Fruit fly (Drosophila melanogaster) whole organism, embryonic: ENCODE results near the gene CG14431.

Source experiments
- Atf-2 ChIP-seq: fragments of 200-800 bp; sonication (Bioruptor generic); optimal IDR thresholded peaks from 2 replicates; lab custom pipeline; 2016; ENCODE audit warnings: missing biosample characterization, missing genetic modification characterization
- CG10654 ChIP-seq: fragments of 200-800 bp; sonication (Bioruptor generic); optimal IDR thresholded peaks from 2 replicates; lab custom pipeline; 2016; ENCODE audit warnings: missing biosample characterization, missing genetic modification characterization
- CG11723 ChIP-seq: fragments of 200-800 bp; sonication (Bioruptor generic); optimal IDR thresholded peaks from 2 replicates; lab custom pipeline; 2017; ENCODE audit warnings: missing biosample characterization, mild to moderate bottlenecking, missing genetic modification characterization
- CG12236 ChIP-seq: fragments of 200-800 bp; sonication (Bioruptor generic); optimal IDR thresholded peaks from 2 replicates; lab custom pipeline; 2016; ENCODE audit warnings: missing biosample characterization, missing genetic modification characterization
- CG13287 ChIP-seq: fragments of 200-800 bp; sonication (Bioruptor generic); IDR thresholded peaks from 2 replicates; pipeline ENCODE4 v1.3.6; 2022; ENCODE audit warnings: missing biosample characterization, missing genetic modification characterization; ENCODE audit not compliant: partially characterized antibody
- CG17186 ChIP-seq: fragments of 200-800 bp; sonication (Bioruptor generic); optimal IDR thresholded peaks from 3 replicates; lab custom pipeline; 2017; ENCODE audit warnings: missing biosample characterization, missing genetic modification reagents, missing genetic modification characterization
- CG17612 ChIP-seq: fragments of 200-800 bp; sonication (Bioruptor generic); IDR thresholded peaks from 2 replicates; pipeline ENCODE4 v1.3.6; 2022; ENCODE audit warnings: missing biosample characterization, missing genetic modification characterization
- CG2120 ChIP-seq: fragments of 200-800 bp; sonication (Bioruptor generic); optimal IDR thresholded peaks from 3 replicates; lab custom pipeline; 2016; ENCODE audit warnings: missing biosample characterization, missing genetic modification characterization
- CG31224 ChIP-seq: fragments of 200-800 bp; sonication (Bioruptor generic); IDR thresholded peaks from 2 replicates; pipeline ENCODE4 v1.3.6; 2022; ENCODE audit warnings: missing biosample characterization, missing genetic modification characterization
- CG4328 ChIP-seq: fragments of 200-800 bp; sonication (Bioruptor generic); optimal IDR thresholded peaks from 3 replicates; lab custom pipeline; 2017; ENCODE audit warnings: missing biosample characterization, missing genetic modification reagents, missing genetic modification characterization
- CG6175 ChIP-seq: fragments of 200-800 bp; sonication (Bioruptor generic); IDR thresholded peaks from 3 replicates; pipeline ENCODE4 v1.3.6; 2022; ENCODE audit warnings: missing biosample characterization, missing genetic modification characterization
- CG6689 ChIP-seq: fragments of 200-800 bp; sonication (Bioruptor generic); IDR thresholded peaks from 2 replicates; pipeline ENCODE4 v1.3.6; 2022; ENCODE audit warnings: missing biosample characterization, missing genetic modification characterization
- CG6791 ChIP-seq: fragments of 200-800 bp; sonication (Bioruptor generic); IDR thresholded peaks from 3 replicates; pipeline ENCODE4 v1.3.6; 2022; ENCODE audit warnings: missing biosample characterization, missing genetic modification characterization; ENCODE audit not compliant: partially characterized antibody
- CG8290 ChIP-seq, 3 experiments: fragments of 200-800 bp; sonication (Bioruptor generic); optimal IDR thresholded peaks; 2 replicates each; lab custom pipeline; 2016 to 2019; ENCODE audit warnings: missing biosample characterization in 3 of 3, missing genetic modification characterization in 3 of 3, mild to moderate bottlenecking in 2 of 3, moderate library complexity in 1 of 3
- CG8478 ChIP-seq: fragments of >200 bp; optimal IDR thresholded peaks from 2 replicates; lab custom pipeline; 2018
- CG9817 ChIP-seq: fragments of 200-800 bp; sonication (Bioruptor generic); optimal IDR thresholded peaks from 2 replicates; lab custom pipeline; 2018; ENCODE audit warnings: missing biosample characterization, mild to moderate bottlenecking, missing genetic modification characterization, moderate library complexity
- D19B ChIP-seq: fragments of 200-800 bp; sonication (Bioruptor generic); optimal IDR thresholded peaks from 2 replicates; lab custom pipeline; 2017; ENCODE audit warnings: missing biosample characterization, mild to moderate bottlenecking, missing genetic modification characterization
- Dip2 ChIP-seq: fragments of 200-800 bp; sonication (Bioruptor generic); IDR thresholded peaks from 2 replicates; pipeline ENCODE4 v1.3.6; 2022; ENCODE audit warnings: missing biosample characterization, missing genetic modification characterization
- Drgx ChIP-seq: fragments of 200-800 bp; sonication (Bioruptor generic); IDR thresholded peaks from 2 replicates; pipeline ENCODE4 v1.3.6; 2022; ENCODE audit warnings: missing biosample characterization, missing genetic modification characterization
- Ets65A ChIP-seq: fragments of 200-800 bp; sonication (Bioruptor generic); peaks from one replicate; lab custom pipeline; 2016; ENCODE audit warnings: missing biosample characterization, missing genetic modification characterization
- Ets97D ChIP-seq: fragments of 200-800 bp; sonication (Bioruptor generic); optimal IDR thresholded peaks from 3 replicates; lab custom pipeline; 2016; ENCODE audit warnings: missing biosample characterization, missing genetic modification characterization
- GATAe ChIP-seq: fragments of 200-800 bp; sonication (Bioruptor generic); conservative IDR thresholded peaks from 2 replicates; pipeline ENCODE4 v1.3.6; 2022; ENCODE audit warnings: missing biosample characterization, missing genetic modification characterization
- HLH3B ChIP-seq: fragments of 200-800 bp; sonication (Bioruptor generic); IDR thresholded peaks from 2 replicates; pipeline ENCODE4 v1.3.6; 2022; ENCODE audit warnings: missing biosample characterization, missing genetic modification characterization
- Neu2 ChIP-seq: fragments of 200-800 bp; sonication (Bioruptor generic); optimal IDR thresholded peaks from 3 replicates; lab custom pipeline; 2016; ENCODE audit warnings: missing biosample characterization, missing genetic modification characterization, borderline replicate concordance
- Rfx ChIP-seq: fragments of 200-800 bp; sonication (Bioruptor generic); IDR thresholded peaks from 2 replicates; pipeline ENCODE4 v1.3.6; 2022; ENCODE audit warnings: missing biosample characterization, missing genetic modification characterization
- Six4 ChIP-seq: fragments of 200-800 bp; sonication (Bioruptor generic); optimal IDR thresholded peaks from 2 replicates; lab custom pipeline; 2016; ENCODE audit warnings: missing biosample characterization, missing genetic modification characterization
- Sry-β ChIP-seq: fragments of 200-800 bp; sonication (Bioruptor generic); optimal IDR thresholded peaks from 2 replicates; lab custom pipeline; 2018; ENCODE audit warnings: missing biosample characterization, mild to moderate bottlenecking, missing genetic modification characterization, moderate library complexity
- Stat92E ChIP-seq, 3 experiments: fragments of >200 bp in 2 of 3; fragments of 200-800 bp in 1 of 3; sonication (Bioruptor generic) in 1 of 3; optimal IDR thresholded peaks; 2 replicates each; lab custom pipeline; 2017 to 2019; ENCODE audit warnings: missing biosample characterization in 3 of 3, missing genetic modification characterization in 3 of 3, mild to moderate bottlenecking in 1 of 3, moderate library complexity in 1 of 3
- TFAM ChIP-seq: fragments of 200-800 bp; sonication (Bioruptor generic); optimal IDR thresholded peaks from 2 replicates; lab custom pipeline; 2017; ENCODE audit warnings: missing biosample characterization, missing genetic modification characterization, inconsistent platforms
- Vsx1 ChIP-seq: fragments of 200-800 bp; sonication (Bioruptor generic); optimal IDR thresholded peaks from 2 replicates; lab custom pipeline; 2017; ENCODE audit warnings: missing biosample characterization, mild to moderate bottlenecking, missing genetic modification characterization, missing genetic modification reagents
- chn ChIP-seq: fragments of 200-800 bp; sonication (Bioruptor generic); optimal IDR thresholded peaks from 2 replicates; lab custom pipeline; 2016; ENCODE audit warnings: missing biosample characterization, missing genetic modification characterization
- ci ChIP-seq: fragments of 200-800 bp; sonication (Bioruptor generic); IDR thresholded peaks from 3 replicates; pipeline ENCODE4 v1.3.6; 2022; ENCODE audit warnings: missing biosample characterization, missing genetic modification characterization
- corto ChIP-seq: fragments of 200-800 bp; sonication (Bioruptor generic); optimal IDR thresholded peaks from 2 replicates; lab custom pipeline; 2016; ENCODE audit warnings: missing biosample characterization, mild to moderate bottlenecking, missing genetic modification characterization, moderate library complexity
- gce ChIP-seq: fragments of 200-800 bp; sonication (Bioruptor generic); IDR thresholded peaks from 3 replicates; pipeline ENCODE4 v1.3.6; 2022; ENCODE audit warnings: missing biosample characterization, missing genetic modification characterization
- hkb ChIP-seq, 2 experiments: fragments of 200-800 bp in 1 of 2; fragments of >200 bp in 1 of 2; sonication (Bioruptor generic) in 1 of 2; IDR thresholded peaks in 1 of 2; optimal IDR thresholded peaks in 1 of 2; 2 replicates each; pipeline versions ENCODE4 v1.3.6 to Lab custom; 2017 to 2022; ENCODE audit warnings: missing biosample characterization in 1 of 2, missing genetic modification characterization in 1 of 2
- jumu ChIP-seq: fragments of 200-800 bp; sonication (Bioruptor generic); optimal IDR thresholded peaks from 3 replicates; lab custom pipeline; 2016; ENCODE audit warnings: missing biosample characterization, missing genetic modification characterization
- nerfin-1 ChIP-seq: fragments of 200-800 bp; sonication (Bioruptor generic); optimal IDR thresholded peaks from 3 replicates; lab custom pipeline; 2019; ENCODE audit warnings: missing biosample characterization, mild to moderate bottlenecking, missing genetic modification characterization, moderate library complexity
- pros ChIP-seq: fragments of 200-800 bp; sonication (Bioruptor generic); optimal IDR thresholded peaks from 3 replicates; lab custom pipeline; 2019; ENCODE audit warnings: missing biosample characterization, mild to moderate bottlenecking, missing genetic modification characterization, moderate library complexity
- sens ChIP-seq: fragments of 200-800 bp; sonication (Bioruptor generic); peaks from one replicate; lab custom pipeline; 2016; ENCODE audit warnings: missing biosample characterization, missing genetic modification characterization
- sens-2 ChIP-seq: fragments of 200-800 bp; sonication (Bioruptor generic); IDR thresholded peaks from 2 replicates; pipeline ENCODE4 v1.3.6; 2022; ENCODE audit warnings: missing biosample characterization, missing genetic modification characterization
- shn ChIP-seq: fragments of 200-800 bp; sonication (Bioruptor generic); optimal IDR thresholded peaks from 3 replicates; lab custom pipeline; 2016; ENCODE audit warnings: missing biosample characterization, missing genetic modification characterization
- slp2 ChIP-seq: fragments of 200-800 bp; sonication (Bioruptor generic); optimal IDR thresholded peaks from 2 replicates; lab custom pipeline; 2016; ENCODE audit warnings: missing biosample characterization, missing genetic modification characterization
- so ChIP-seq: fragments of 200-800 bp; sonication (Bioruptor generic); IDR thresholded peaks from 3 replicates; pipeline ENCODE4 v1.3.6; 2022; ENCODE audit warnings: missing biosample characterization, missing genetic modification characterization
- vvl ChIP-seq: fragments of 200-800 bp; sonication (Bioruptor generic); IDR thresholded peaks from 2 replicates; pipeline ENCODE4 v1.3.6; 2022; ENCODE audit warnings: missing biosample characterization, missing genetic modification characterization
- z ChIP-seq: fragments of 200-800 bp; sonication (Bioruptor generic); IDR thresholded peaks from 3 replicates; pipeline ENCODE4 v1.3.6; 2022; ENCODE audit warnings: missing biosample characterization, missing genetic modification characterization
- zfh1 ChIP-seq: fragments of 200-800 bp; sonication (Bioruptor generic); IDR thresholded peaks from 3 replicates; pipeline ENCODE4 v1.3.6; 2022; ENCODE audit warnings: missing biosample characterization, missing genetic modification characterization

CG14431 gene

DNA sequence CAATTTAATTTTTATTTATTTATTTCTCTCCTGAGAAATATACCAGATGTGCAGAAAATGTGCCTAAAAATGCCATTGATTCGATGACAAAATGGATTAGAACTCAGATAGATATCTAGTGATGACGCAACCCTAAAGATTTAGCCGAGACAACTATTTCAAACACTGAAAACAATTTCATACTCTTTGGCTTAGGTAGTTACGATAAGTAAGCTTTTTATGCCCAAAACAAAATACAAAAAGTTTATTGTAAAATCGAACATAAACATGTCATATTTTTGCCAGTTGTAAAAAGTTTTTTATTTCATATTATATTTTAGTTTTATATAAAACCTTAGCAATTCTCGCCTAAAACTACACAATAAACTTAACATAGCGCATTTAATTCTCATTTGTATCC is 65.3 kb downstream of the CG14431 start, which contains the start of gene CG3040 (continued):
- TF ChIP-seq CG11723 (no peak), TFAM (no peak), corto (no peak), ci (GFP tag; lab: Robert Waterston, UW) (peak; percentile 59; the same call in 2 of the 3 replicates), Sry-β (GFP tag; lab: Kevin White, UChicago) (no peak), zfh1 (GFP tag; lab: Robert Waterston, UW) (peak; percentile 33; the same call in 2 of the 3 replicates), jumu (no peak), Drgx (no peak), CG10654 (GFP tag; lab: Kevin White, UChicago) (peak; percentile 25), Vsx1 (no peak), shn (GFP tag; lab: Kevin White, UChicago) (no peak), sens-2 (GFP tag; lab: Robert Waterston, UW) (no peak), CG9817 (tag; lab: Kevin White, UChicago) (no peak), Ets97D (peak; percentile 59), Stat92E (GFP tag; optimal IDR thresholded peaks at IDR 0.05; lab: Kevin White, UChicago) (no peak), GATAe (no peak), gce (GFP tag; lab: Robert Waterston, UW) (0 out of 3 replicates have a peak, but pooled peaks have one; percentile 16), CG8478 (lab: Kevin White, UChicago) (no peak), CG12236 (no peak), hkb (optimal IDR thresholded peaks at IDR 0.05; lab: Kevin White, UChicago) (no peak), hkb (GFP tag; IDR thresholded peaks at IDR 0.05; lab: Robert Waterston, UW) (peak; percentile 49; the same call in 1 of the 2 replicates)

DNA sequence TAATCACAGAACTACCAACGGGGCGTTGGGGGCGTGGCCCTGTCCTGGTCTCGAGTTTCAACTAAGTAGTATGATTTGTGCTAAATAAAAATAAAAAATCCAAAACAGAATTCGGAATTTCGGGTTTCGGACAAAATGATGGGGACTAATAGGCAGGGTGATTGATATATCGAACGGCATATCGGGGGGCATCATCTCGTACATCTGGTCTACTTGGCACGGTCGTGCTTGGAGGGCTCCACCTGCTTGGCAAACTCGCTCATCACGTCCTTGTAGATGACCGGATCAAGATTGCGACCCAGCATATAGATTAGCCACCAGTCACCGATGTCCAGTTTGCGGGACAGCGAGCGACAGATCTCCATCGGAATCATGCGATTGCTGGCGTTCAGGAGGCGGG is 66.1 kb downstream of the CG14431 start:
- TF ChIP-seq sens: peak; percentile 54
- TF ChIP-seq Dip2 (GFP tag; lab: Robert Waterston, UW): no peak
- TF ChIP-seq, all 482 proteins: peak for 1

DNA sequence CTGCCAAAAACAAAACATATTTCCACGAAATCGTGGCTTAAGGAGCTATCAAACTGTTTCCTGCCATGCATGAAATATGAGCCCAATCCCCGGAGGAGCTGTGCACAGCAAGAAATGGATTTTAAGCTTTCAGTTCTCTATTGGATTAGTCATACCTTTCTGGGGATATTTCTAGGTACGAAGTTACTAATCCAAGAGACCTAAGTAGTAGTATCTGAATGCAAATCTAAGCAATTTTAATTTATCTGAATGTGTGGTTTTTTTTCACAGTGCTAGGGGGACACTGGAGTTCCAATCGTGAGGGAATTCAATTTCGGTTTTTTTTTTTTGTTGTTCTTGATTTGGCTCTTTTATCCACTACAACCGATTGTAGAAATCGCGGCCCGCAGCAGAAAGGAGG is 68.3 kb downstream of the CG14431 start:
- TF ChIP-seq TFAM (no peak), Atf-2 (GFP tag; lab: Kevin White, UChicago) (no peak), HLH3B (0 out of 2 replicates have a peak, but pooled peaks have one; percentile 25), CG6689 (GFP tag; lab: Robert Waterston, UW) (peak; percentile 21; the same call in 1 of the 2 replicates), Ets65A (GFP tag; lab: Kevin White, UChicago) (peak; percentile 78)

DNA sequence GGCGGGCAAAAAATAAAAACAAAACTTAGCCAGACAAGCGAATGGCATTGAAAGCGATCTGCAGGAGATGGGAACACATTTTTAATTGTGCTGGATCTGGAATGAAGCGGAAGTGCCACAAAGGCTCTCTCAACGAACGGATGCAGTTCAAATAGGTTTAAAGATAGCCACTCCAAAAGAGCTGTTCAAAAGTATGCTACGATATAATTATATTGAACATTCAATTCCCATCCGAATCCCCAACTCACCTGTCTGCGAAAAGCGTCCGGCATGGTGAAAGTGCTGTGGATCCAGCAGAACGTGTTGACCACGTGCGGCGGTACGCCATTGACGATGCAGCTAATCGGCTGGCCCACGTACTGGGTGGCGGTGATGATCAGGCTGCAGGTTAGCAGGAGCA is 68.8 kb downstream of the CG14431 start:
- TF ChIP-seq Stat92E (GFP tag; optimal IDR thresholded peaks at IDR 0.05; lab: Kevin White, UChicago) (no peak), CG13287 (no peak), chn (no peak), CG17612 (GFP tag; lab: Robert Waterston, UW) (peak; percentile 87), CG8290 (GFP tag; optimal IDR thresholded peaks at IDR 0.05; lab: Kevin White, UChicago) (no peak), CG8290 (tag; optimal IDR thresholded peaks at IDR 0.05; lab: Kevin White, UChicago) (peak in 1 of 2 experiments; percentile 61), CG4328 (no peak), CG6175 (GFP tag; lab: Robert Waterston, UW) (no peak), Neu2 (no peak), CG17186 (GFP tag; lab: Kevin White, UChicago) (no peak), D19B (GFP tag; lab: Kevin White, UChicago) (no peak)
- TF ChIP-seq, all 482 proteins: peak for 2

DNA sequence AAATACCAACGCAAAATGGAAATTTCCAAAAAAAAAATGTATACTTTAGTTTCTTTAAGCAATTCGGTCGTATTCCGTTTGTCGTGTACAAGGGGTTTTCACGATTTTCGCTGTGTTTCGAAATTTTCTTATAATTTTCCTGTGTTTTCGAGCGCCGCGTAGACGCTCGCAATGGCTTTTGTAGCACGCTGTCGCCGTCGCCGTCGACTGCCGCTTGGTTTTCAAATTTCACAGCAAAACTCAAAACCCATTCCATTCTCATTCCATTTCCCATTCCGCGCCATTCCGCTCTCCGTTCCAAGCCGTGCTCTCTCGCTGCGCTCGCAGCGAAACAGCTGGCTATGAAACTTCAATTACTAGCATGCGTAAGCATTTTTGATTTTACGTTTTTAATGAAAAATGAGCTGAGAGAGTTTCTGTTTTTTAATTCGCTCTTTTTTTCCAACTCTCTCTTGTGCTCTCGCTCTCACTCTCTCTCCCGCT is 73.4 kb downstream of the CG14431 start:
- 0 out of 2 replicates have a peak, but pooled peaks have one; percentile 5 for TF ChIP-seq Rfx
- TF ChIP-seq Six4 (GFP tag; lab: Kevin White, UChicago): no peak
- no peak for TF ChIP-seq slp2 (GFP tag; lab: Kevin White, UChicago)
- peak; percentile 15 for TF ChIP-seq CG2120
- peak; percentile 9 for TF ChIP-seq pros (GFP tag; lab: Kevin White, UChicago)
- TF ChIP-seq CG6791 (GFP tag; lab: Robert Waterston, UW): 0 out of 3 replicates have a peak, but pooled peaks have one; percentile 33
- TF ChIP-seq nerfin-1 (tag; lab: Kevin White, UChicago): peak; percentile 41
- TF ChIP-seq CG11723: peak; percentile 27
- TF ChIP-seq so: peak; percentile 22; the same call in 1 of the 3 replicates
- TF ChIP-seq CG31224 (GFP tag; lab: Robert Waterston, UW): no peak
- TF ChIP-seq zfh1 (GFP tag; lab: Robert Waterston, UW): no peak
- peak; percentile 41; the same call in 1 of the 3 replicates for TF ChIP-seq z
- TF ChIP-seq vvl (GFP tag; lab: Robert Waterston, UW): peak; percentile 46
- peak; percentile 63; the same call in 2 of the 3 replicates for TF ChIP-seq ci (GFP tag; lab: Robert Waterston, UW)
